Fruit fly (Drosophila melanogaster) whole organism, embryonic: ENCODE data around the gene Pgant8.
A peak's percentile ranks its signal among the peaks of the same experiment; 100 is the strongest.

Experiments
- Bgb ChIP-seq: fragments of 200-800 bp; sonication (Bioruptor generic); IDR thresholded peaks from 2 replicates; pipeline ENCODE4 v1.3.6; 2022; ENCODE audit warnings: missing biosample characterization, missing genetic modification characterization; ENCODE audit not compliant: partially characterized antibody
- CG10654 ChIP-seq: fragments of 200-800 bp; sonication (Bioruptor generic); optimal IDR thresholded peaks from 2 replicates; lab custom pipeline; 2016; ENCODE audit warnings: missing biosample characterization, missing genetic modification characterization
- CG12219 ChIP-seq: fragments of 200-800 bp; sonication (Bioruptor generic); optimal IDR thresholded peaks from 3 replicates; lab custom pipeline; 2018; ENCODE audit warnings: missing biosample characterization, mild to moderate bottlenecking, missing genetic modification characterization
- CG12744 ChIP-seq: fragments of 200-800 bp; sonication (Bioruptor generic); optimal IDR thresholded peaks from 2 replicates; lab custom pipeline; 2016; ENCODE audit warnings: missing biosample characterization, missing genetic modification characterization
- CG13296 ChIP-seq: fragments of 200-800 bp; sonication (Bioruptor generic); optimal IDR thresholded peaks from 3 replicates; lab custom pipeline; 2018; ENCODE audit warnings: missing biosample characterization, mild to moderate bottlenecking, missing genetic modification characterization
- CG14860 ChIP-seq: fragments of 200-800 bp; sonication (Bioruptor generic); IDR thresholded peaks from 3 replicates; pipeline ENCODE4 v1.3.6; 2022; ENCODE audit warnings: missing biosample characterization, missing genetic modification characterization; ENCODE audit not compliant: partially characterized antibody
- CG15011 ChIP-seq: fragments of 200-800 bp; sonication (Bioruptor generic); optimal IDR thresholded peaks from 3 replicates; lab custom pipeline; 2018; ENCODE audit warnings: missing biosample characterization, mild to moderate bottlenecking, missing genetic modification characterization
- CG1529 ChIP-seq: fragments of 200-800 bp; sonication (Bioruptor generic); optimal IDR thresholded peaks from 3 replicates; lab custom pipeline; 2018; ENCODE audit warnings: missing biosample characterization, missing genetic modification characterization
- CG18011 ChIP-seq: fragments of 200-800 bp; sonication (Bioruptor generic); optimal IDR thresholded peaks from 2 replicates; lab custom pipeline; 2017; ENCODE audit warnings: missing biosample characterization, missing genetic modification characterization, mild to moderate bottlenecking, moderate library complexity, missing genotype
- CG18619 ChIP-seq: fragments of 200-800 bp; sonication (Bioruptor generic); optimal IDR thresholded peaks from 3 replicates; lab custom pipeline; 2017; ENCODE audit warnings: missing biosample characterization, mild to moderate bottlenecking, missing genetic modification characterization
- CG2678 ChIP-seq: fragments of 200-800 bp; sonication (Bioruptor generic); optimal IDR thresholded peaks from 3 replicates; lab custom pipeline; 2019; ENCODE audit warnings: missing biosample characterization, mild to moderate bottlenecking, missing genetic modification characterization, moderate library complexity
- CG33557 ChIP-seq: fragments of 200-800 bp; sonication (Bioruptor generic); optimal IDR thresholded peaks from 2 replicates; lab custom pipeline; 2019; ENCODE audit warnings: missing biosample characterization, mild to moderate bottlenecking, missing genetic modification characterization, moderate library complexity
- CG3995 ChIP-seq: fragments of 200-800 bp; sonication (Bioruptor generic); optimal IDR thresholded peaks from 3 replicates; lab custom pipeline; 2016; ENCODE audit warnings: missing biosample characterization, missing genetic modification characterization
- CG8478 ChIP-seq: fragments of >200 bp; optimal IDR thresholded peaks from 2 replicates; lab custom pipeline; 2018
- CG9215 ChIP-seq: fragments of 200-800 bp; sonication (Bioruptor generic); IDR thresholded peaks from 2 replicates; pipeline ENCODE4 v1.3.6; 2022; ENCODE audit warnings: missing biosample characterization, missing genetic modification characterization
- CkIIα-i1 ChIP-seq: fragments of 200-800 bp; sonication (Bioruptor generic); IDR thresholded peaks from 2 replicates; pipeline ENCODE4 v1.3.6; 2022; ENCODE audit warnings: missing biosample characterization, missing genetic modification characterization
- D19A ChIP-seq: fragments of 200-800 bp; optimal IDR thresholded peaks from 3 replicates; lab custom pipeline; 2019; ENCODE audit warnings: missing biosample characterization, mild to moderate bottlenecking, missing genetic modification characterization, moderate library complexity
- Dek ChIP-seq: fragments of 200-800 bp; sonication (Bioruptor generic); optimal IDR thresholded peaks from 3 replicates; lab custom pipeline; 2019; ENCODE audit warnings: missing biosample characterization, mild to moderate bottlenecking, missing genetic modification characterization, moderate library complexity
- Dp ChIP-seq: fragments of 200-800 bp; sonication (Bioruptor generic); optimal IDR thresholded peaks from 2 replicates; lab custom pipeline; 2018; ENCODE audit warnings: missing biosample characterization, mild to moderate bottlenecking, missing genetic modification characterization, moderate library complexity
- Fer2 ChIP-seq: fragments of 200-800 bp; sonication (Bioruptor generic); optimal IDR thresholded peaks from 2 replicates; lab custom pipeline; 2018; ENCODE audit warnings: missing biosample characterization, mild to moderate bottlenecking, missing genetic modification characterization, moderate library complexity
- Hr51 ChIP-seq, 2 experiments: fragments of 200-800 bp; sonication (Bioruptor generic); optimal IDR thresholded peaks; 2 replicates in 1 of 2; 3 replicates in 1 of 2; lab custom pipeline; 2016 to 2018; ENCODE audit warnings: missing biosample characterization in 2 of 2, missing genetic modification characterization in 2 of 2, mild to moderate bottlenecking in 1 of 2, moderate library complexity in 1 of 2
- MTF-1 ChIP-seq: fragments of 200-800 bp; sonication (Bioruptor generic); optimal IDR thresholded peaks from 2 replicates; lab custom pipeline; 2018; ENCODE audit warnings: missing biosample characterization, mild to moderate bottlenecking, missing genetic modification characterization, borderline replicate concordance
- Mrtf ChIP-seq: fragments of 200-800 bp; sonication (Bioruptor generic); IDR thresholded peaks from 3 replicates; pipeline ENCODE4 v1.3.6; 2022; ENCODE audit warnings: missing biosample characterization, missing genetic modification characterization
- NC2β ChIP-seq: fragments of 200-800 bp; sonication (Bioruptor generic); optimal IDR thresholded peaks from 2 replicates; lab custom pipeline; 2016; ENCODE audit warnings: missing biosample characterization, missing genetic modification characterization
- Neu2 ChIP-seq: fragments of 200-800 bp; sonication (Bioruptor generic); optimal IDR thresholded peaks from 3 replicates; lab custom pipeline; 2016; ENCODE audit warnings: missing biosample characterization, missing genetic modification characterization, borderline replicate concordance
- Optix ChIP-seq: fragments of 200-800 bp; sonication (Bioruptor generic); IDR thresholded peaks from 3 replicates; pipeline ENCODE4 v1.3.6; 2022; ENCODE audit warnings: missing biosample characterization, missing genetic modification characterization
- al ChIP-seq: fragments of 200-800 bp; sonication (Bioruptor generic); IDR thresholded peaks from 2 replicates; pipeline ENCODE4 v1.3.6; 2022; ENCODE audit warnings: missing biosample characterization, missing genetic modification characterization
- ash1 ChIP-seq: fragments of 200-800 bp; sonication (Bioruptor generic); optimal IDR thresholded peaks from 2 replicates; lab custom pipeline; 2018; ENCODE audit warnings: missing biosample characterization, mild to moderate bottlenecking, missing genetic modification characterization
- bbx ChIP-seq: fragments of 200-800 bp; sonication (Bioruptor generic); IDR thresholded peaks from 2 replicates; pipeline ENCODE4 v1.3.6; 2022; ENCODE audit warnings: missing biosample characterization, missing genetic modification characterization; ENCODE audit not compliant: partially characterized antibody
- bcd ChIP-seq: fragments of 200-800 bp; sonication (Bioruptor generic); optimal IDR thresholded peaks from 2 replicates; lab custom pipeline; 2017; ENCODE audit warnings: missing biosample characterization, mild to moderate bottlenecking, missing genetic modification characterization
- bigmax ChIP-seq: fragments of 200-800 bp; sonication (Bioruptor generic); optimal IDR thresholded peaks from 2 replicates; lab custom pipeline; 2018; ENCODE audit warnings: missing biosample characterization, mild to moderate bottlenecking, missing genetic modification characterization
- ci ChIP-seq: fragments of 200-800 bp; sonication (Bioruptor generic); IDR thresholded peaks from 3 replicates; pipeline ENCODE4 v1.3.6; 2022; ENCODE audit warnings: missing biosample characterization, missing genetic modification characterization
- crc ChIP-seq: fragments of 200-800 bp; sonication (Bioruptor generic); optimal IDR thresholded peaks from 2 replicates; lab custom pipeline; 2016; ENCODE audit warnings: missing biosample characterization, missing genetic modification characterization
- crol ChIP-seq: fragments of 200-800 bp; sonication (Bioruptor generic); IDR thresholded peaks from 2 replicates; pipeline ENCODE4 v1.3.6; 2022; ENCODE audit warnings: missing biosample characterization, missing genetic modification characterization
- dpn ChIP-seq, 2 experiments: fragments of 200-800 bp; sonication (Bioruptor generic); optimal IDR thresholded peaks; 3 replicates each; lab custom pipeline; 2016; ENCODE audit warnings: missing biosample characterization in 2 of 2, missing genetic modification characterization in 2 of 2
- eyg ChIP-seq: fragments of 200-800 bp; sonication (Bioruptor generic); optimal IDR thresholded peaks from 3 replicates; lab custom pipeline; 2016; ENCODE audit warnings: missing biosample characterization, missing genetic modification characterization
- grn ChIP-seq: fragments of 200-800 bp; sonication (Bioruptor generic); optimal IDR thresholded peaks from 3 replicates; lab custom pipeline; 2017; ENCODE audit warnings: missing biosample characterization, missing genetic modification characterization
- gsb-n ChIP-seq: fragments of 200-800 bp; sonication (Bioruptor generic); optimal IDR thresholded peaks from 3 replicates; lab custom pipeline; 2018; ENCODE audit warnings: missing biosample characterization, mild to moderate bottlenecking, missing genetic modification characterization
- hkb ChIP-seq, 2 experiments: fragments of 200-800 bp in 1 of 2; fragments of >200 bp in 1 of 2; sonication (Bioruptor generic) in 1 of 2; IDR thresholded peaks in 1 of 2; optimal IDR thresholded peaks in 1 of 2; 2 replicates each; pipeline versions ENCODE4 v1.3.6 to Lab custom; 2017 to 2022; ENCODE audit warnings: missing biosample characterization in 1 of 2, missing genetic modification characterization in 1 of 2
- klu ChIP-seq: fragments of 200-800 bp; sonication (Bioruptor generic); IDR thresholded peaks from 2 replicates; pipeline ENCODE4 v1.3.6; 2022; ENCODE audit warnings: missing biosample characterization, missing genetic modification characterization
- lbe ChIP-seq: fragments of 200-800 bp; sonication (Bioruptor generic); optimal IDR thresholded peaks from 2 replicates; lab custom pipeline; 2016; ENCODE audit warnings: missing biosample characterization, mild to moderate bottlenecking, missing genetic modification characterization
- pan ChIP-seq, 4 experiments: fragments of >200 bp in 3 of 4; fragments of 200-800 bp in 1 of 4; sonication (Bioruptor generic) in 1 of 4; optimal IDR thresholded peaks in 3 of 4; IDR thresholded peaks in 1 of 4; 2 replicates each; pipeline versions ENCODE4 v1.3.6 to Lab custom; 2017 to 2022; ENCODE audit warnings: missing biosample characterization in 2 of 4, missing genetic modification characterization in 2 of 4, mixed read lengths in 1 of 4
- row ChIP-seq: fragments of 200-800 bp; sonication (Bioruptor generic); IDR thresholded peaks from 3 replicates; pipeline ENCODE4 v1.3.6; 2022; ENCODE audit warnings: missing biosample characterization, missing genetic modification characterization
- salm ChIP-seq: fragments of 200-800 bp; sonication (Bioruptor generic); optimal IDR thresholded peaks from 2 replicates; lab custom pipeline; 2018; ENCODE audit warnings: missing biosample characterization, mild to moderate bottlenecking, missing genetic modification characterization
- slp2 ChIP-seq: fragments of 200-800 bp; sonication (Bioruptor generic); optimal IDR thresholded peaks from 2 replicates; lab custom pipeline; 2016; ENCODE audit warnings: missing biosample characterization, missing genetic modification characterization
- toy ChIP-seq: fragments of 200-800 bp; sonication (Bioruptor generic); IDR thresholded peaks from 2 replicates; pipeline ENCODE4 v1.3.6; 2022; ENCODE audit warnings: missing biosample characterization, missing genetic modification characterization
- twi ChIP-seq: fragments of 200-800 bp; optimal IDR thresholded peaks from 2 replicates; lab custom pipeline; 2019; ENCODE audit warnings: missing biosample characterization, mild to moderate bottlenecking, missing genetic modification characterization, moderate library complexity
- zen ChIP-seq: fragments of 200-800 bp; sonication (Bioruptor generic); optimal IDR thresholded peaks from 3 replicates; lab custom pipeline; 2018; ENCODE audit warnings: missing biosample characterization, mild to moderate bottlenecking, missing genetic modification characterization, moderate library complexity

The Pgant8 gene

dm6 chr3L:15699626-15700337 is 16.1 kb downstream of the Pgant8 start, which contains the start of gene comm2 (continued):
- no peak for TF ChIP-seq CG8478 (lab: Kevin White, UChicago)
- no peak for TF ChIP-seq hkb (optimal IDR thresholded peaks at IDR 0.05; lab: Kevin White, UChicago)
- 0 out of 2 replicates have a peak, but pooled peaks have one; percentile 14 for TF ChIP-seq hkb (GFP tag; IDR thresholded peaks at IDR 0.05; lab: Robert Waterston, UW)
- TF ChIP-seq eyg: no peak
- TF ChIP-seq CG13296 (GFP tag; lab: Kevin White, UChicago): no peak
- no peak for TF ChIP-seq bcd (GFP tag; lab: Kevin White, UChicago)
- TF ChIP-seq Neu2 (GFP tag; lab: Kevin White, UChicago): no peak
- TF ChIP-seq klu (GFP tag; lab: Robert Waterston, UW): no peak
- TF ChIP-seq CG33557: no peak
- peak; percentile 20 for TF ChIP-seq lbe (GFP tag; lab: Kevin White, UChicago)
- no peak for TF ChIP-seq Fer2 (tag; lab: Kevin White, UChicago)
- no peak for TF ChIP-seq CG15011 (GFP tag; lab: Kevin White, UChicago)
- TF ChIP-seq dpn (GFP tag; optimal IDR thresholded peaks at IDR 0.05; lab: Kevin White, UChicago): no peak
- TF ChIP-seq Dp: no peak
- TF ChIP-seq Hr51 (GFP tag; optimal IDR thresholded peaks at IDR 0.05; lab: Kevin White, UChicago): no peak
- no peak for TF ChIP-seq NC2β
- no peak for TF ChIP-seq crc (GFP tag; lab: Kevin White, UChicago)
- no peak for TF ChIP-seq CG14860 (GFP tag; lab: Robert Waterston, UW)
- TF ChIP-seq CG18011: no peak
- no peak for TF ChIP-seq toy (GFP tag; lab: Robert Waterston, UW)
- TF ChIP-seq pan (optimal IDR thresholded peaks at IDR 0.05; lab: Kevin White, UChicago): no peak
- no peak for TF ChIP-seq pan (GFP tag; optimal IDR thresholded peaks at IDR 0.05 in 1 of 2, IDR thresholded peaks at IDR 0.05 in 1 of 2)
- TF ChIP-seq al (GFP tag; lab: Robert Waterston, UW): no peak
- TF ChIP-seq CkIIα-i1: no peak
- no peak for TF ChIP-seq CG12219 (GFP tag; lab: Kevin White, UChicago)
- TF ChIP-seq row: no peak
- TF ChIP-seq bigmax (GFP tag; lab: Kevin White, UChicago): no peak
- TF ChIP-seq Bgb: peak; percentile 66
- peak; percentile 8 for TF ChIP-seq D19A (tag; lab: Kevin White, UChicago)
- TF ChIP-seq slp2 (GFP tag; lab: Kevin White, UChicago): no peak
- no peak for TF ChIP-seq Dek
- TF ChIP-seq twi: peak; percentile 76
- no peak for TF ChIP-seq Mrtf (GFP tag; lab: Robert Waterston, UW)
- peak; percentile 55; the same call in 1 of the 3 replicates for TF ChIP-seq ci (GFP tag; lab: Robert Waterston, UW)
- TF ChIP-seq CG12744: no peak
- no peak for TF ChIP-seq CG10654
- TF ChIP-seq ash1 (GFP tag; lab: Kevin White, UChicago): peak; percentile 23
- TF ChIP-seq salm (tag; lab: Kevin White, UChicago): no peak
- TF ChIP-seq CG18619 (GFP tag; lab: Kevin White, UChicago): no peak
- TF ChIP-seq Optix (GFP tag; lab: Robert Waterston, UW): no peak
- TF ChIP-seq CG1529 (GFP tag; lab: Kevin White, UChicago): no peak
- peak; percentile 33 for TF ChIP-seq MTF-1 (GFP tag; lab: Kevin White, UChicago)
- peak; percentile 91 for TF ChIP-seq grn (GFP tag; lab: Kevin White, UChicago)
- no peak for TF ChIP-seq gsb-n (tag; lab: Kevin White, UChicago)
- TF ChIP-seq crol (GFP tag; lab: Robert Waterston, UW): peak; percentile 13; the same call in 1 of the 2 replicates
- no peak for TF ChIP-seq zen (tag; lab: Kevin White, UChicago)
- peak; percentile 8 for TF ChIP-seq CG2678
- peak; percentile 70 for TF ChIP-seq bbx
- no peak for TF ChIP-seq CG3995 (GFP tag; lab: Kevin White, UChicago)
- TF ChIP-seq CG9215: no peak
